Fruit fly (Drosophila melanogaster): Measurements from ENCODE around the gene wol.

Gene wol

dm6 chr2L:8266145-8266544 is 36.6 kb downstream of the wol start (continued):
- TF ChIP-seq fd59A (GFP tag; optimal IDR thresholded peaks at IDR 0.05) (peak; percentile 68), CG31627 (GFP tag; optimal IDR thresholded peaks at IDR 0.05) (no peak), CG3032 (tag; optimal IDR thresholded peaks at IDR 0.05) (peak; percentile 85), Gug (GFP tag; IDR thresholded peaks at IDR 0.05) (peak; percentile 50; the same call in 1 of the 2 replicates), pdm3 (GFP tag; optimal IDR thresholded peaks at IDR 0.05) (peak; percentile 54), CG10631 (GFP tag; optimal IDR thresholded peaks at IDR 0.05) (peak; percentile 81), Hr39 (GFP tag; optimal IDR thresholded peaks at IDR 0.05) (no peak), Eip75B (GFP tag; optimal IDR thresholded peaks at IDR 0.05) (no peak), CG11294 (GFP tag; IDR thresholded peaks at IDR 0.05) (peak; percentile 62), spab (GFP tag; optimal IDR thresholded peaks at IDR 0.05) (peak; percentile 74), salr (GFP tag; optimal IDR thresholded peaks at IDR 0.05) (peak in 1 of 2 experiments; percentile 67), dac (GFP tag; optimal IDR thresholded peaks at IDR 0.05) (peak; percentile 0), fkh (GFP tag; optimal IDR thresholded peaks at IDR 0.05) (no peak), acj6 (GFP tag; optimal IDR thresholded peaks at IDR 0.05) (peak; percentile 49), CG6163 (GFP tag; IDR thresholded peaks at IDR 0.05) (peak; percentile 72; the same call in 2 of the 3 replicates), CG11902 (GFP tag; optimal IDR thresholded peaks at IDR 0.05) (peak; percentile 40), CG10669 (GFP tag; optimal IDR thresholded peaks at IDR 0.05) (peak; percentile 77), CG8632 (GFP tag; optimal IDR thresholded peaks at IDR 0.05) (peak; percentile 67), CG6854 (GFP tag; optimal IDR thresholded peaks at IDR 0.05) (no peak), CG7368 (GFP tag; optimal IDR thresholded peaks at IDR 0.05) (peak; percentile 53), CG32006 (GFP tag; optimal IDR thresholded peaks at IDR 0.05) (peak; percentile 83)

DNA sequence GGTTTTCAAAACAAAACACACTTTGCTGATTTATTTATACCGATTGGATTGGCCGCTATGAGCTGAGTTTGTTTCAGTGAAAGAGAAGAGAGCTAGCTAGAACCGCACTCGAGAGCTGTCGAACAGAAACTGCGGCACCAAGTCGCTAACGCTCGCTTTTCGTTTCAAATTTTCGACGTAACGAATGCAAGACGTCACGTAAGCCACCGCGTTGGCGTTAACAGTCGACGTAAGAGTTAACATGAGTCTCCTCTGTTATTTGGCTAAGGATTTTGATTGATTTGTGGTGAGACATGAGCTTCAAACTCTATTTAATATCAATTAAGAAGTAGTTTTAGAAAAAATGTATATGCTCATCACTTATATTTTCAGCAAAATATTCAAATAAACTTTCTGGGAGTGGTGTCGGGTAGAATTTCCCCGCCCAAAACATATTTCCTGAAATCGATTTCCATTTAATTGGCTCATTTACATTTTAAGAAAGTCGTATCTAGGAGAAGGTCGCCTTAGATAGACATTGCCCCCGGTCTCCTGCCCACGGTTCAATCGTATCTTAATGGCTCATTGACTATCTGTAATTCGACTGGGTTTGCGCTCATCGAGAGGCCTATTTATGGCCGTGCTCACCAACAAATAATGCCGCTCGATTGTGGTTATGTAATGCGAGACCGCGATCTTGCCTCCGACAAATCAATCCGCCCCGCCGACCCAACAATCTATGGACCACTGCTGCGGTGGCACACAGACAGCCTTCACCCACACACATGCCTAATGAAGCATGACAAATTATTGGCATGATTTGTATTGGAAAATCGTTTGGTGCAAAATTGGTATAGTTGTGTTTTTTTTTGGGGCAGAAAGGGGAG is 45.2 kb downstream of the wol start, which contains the start of gene CG8086:
Gene CG8086, minus strand, starts transcription at position 102 of the 866 bp plus-strand sequence.
- TF ChIP-seq Gug (GFP tag; IDR thresholded peaks at IDR 0.05) (no peak), CG16779 (tag; optimal IDR thresholded peaks at IDR 0.05) (no peak), Lpt (GFP tag; optimal IDR thresholded peaks at IDR 0.05) (no peak), dsx (GFP tag; optimal IDR thresholded peaks at IDR 0.05; ENCODE audit: poor library complexity, severe bottlenecking) (no peak), CG7368 (GFP tag; optimal IDR thresholded peaks at IDR 0.05) (no peak), eg (GFP tag; IDR thresholded peaks at IDR 0.05) (0 out of 3 replicates have a peak, but pooled peaks have one; percentile 18), achi (GFP tag; optimal IDR thresholded peaks at IDR 0.05) (no peak), OdsH (GFP tag; optimal IDR thresholded peaks at IDR 0.05) (no peak)

DNA sequence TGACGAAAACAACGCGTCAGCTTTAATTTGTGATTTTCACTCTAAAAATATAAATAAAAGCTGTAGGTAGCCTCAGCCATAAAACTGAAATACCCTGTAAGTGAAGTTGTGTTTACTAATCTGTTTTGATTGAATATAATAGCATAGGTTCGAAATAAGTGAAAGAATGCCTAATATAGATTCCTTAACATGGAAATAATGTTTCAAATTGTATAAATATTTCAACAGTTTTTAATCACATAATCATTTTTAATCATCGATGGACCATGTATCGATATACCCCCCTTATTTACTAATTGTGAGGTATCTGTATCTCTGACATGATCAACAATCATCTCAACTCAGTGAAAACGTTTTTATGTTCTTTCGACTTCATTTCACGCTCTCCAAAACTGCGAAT is 47.4 kb downstream of the wol start:
- TF ChIP-seq cyc (GFP tag; optimal IDR thresholded peaks at IDR 0.05) (no peak), CG11762 (GFP tag; optimal IDR thresholded peaks at IDR 0.05; ENCODE audit: insufficient read depth) (no peak), pdm3 (GFP tag; optimal IDR thresholded peaks at IDR 0.05) (peak; percentile 4), eg (GFP tag; IDR thresholded peaks at IDR 0.05) (peak; percentile 51; the same call in 1 of the 3 replicates), CG8119 (GFP tag; IDR thresholded peaks at IDR 0.05) (0 out of 3 replicates have a peak, but pooled peaks have one; percentile 40), Lpt (GFP tag; optimal IDR thresholded peaks at IDR 0.05) (no peak), Sox14 (GFP tag; optimal IDR thresholded peaks at IDR 0.05) (no peak), vri (GFP tag; optimal IDR thresholded peaks at IDR 0.05) (no peak), Eip78C (GFP tag) (no peak), Eip93F (GFP tag; optimal IDR thresholded peaks at IDR 0.05) (no peak), CG1621 (tag; optimal IDR thresholded peaks at IDR 0.05) (no peak), esn (GFP tag; optimal IDR thresholded peaks at IDR 0.05) (no peak), achi (GFP tag; optimal IDR thresholded peaks at IDR 0.05) (peak; percentile 21), CG6163 (GFP tag; IDR thresholded peaks at IDR 0.05) (no peak), Hr39 (GFP tag; optimal IDR thresholded peaks at IDR 0.05) (no peak), Gug (GFP tag; IDR thresholded peaks at IDR 0.05) (no peak), Met (GFP tag; optimal IDR thresholded peaks at IDR 0.05) (peak; percentile 27), Ets96B (tag; optimal IDR thresholded peaks at IDR 0.05) (no peak), fd59A (GFP tag; optimal IDR thresholded peaks at IDR 0.05) (no peak), dsx (GFP tag; optimal IDR thresholded peaks at IDR 0.05; ENCODE audit: poor library complexity, severe bottlenecking) (no peak), svp (GFP tag) (peak; percentile 67), CG16779 (tag; optimal IDR thresholded peaks at IDR 0.05) (no peak), OdsH (GFP tag; optimal IDR thresholded peaks at IDR 0.05) (no peak), CG15336 (GFP tag; IDR thresholded peaks at IDR 0.05) (peak; percentile 39; the same call in 1 of the 2 replicates), CG34406 (GFP tag; optimal IDR thresholded peaks at IDR 0.05) (no peak), CG8319 (GFP tag; optimal IDR thresholded peaks at IDR 0.05) (no peak), acj6 (GFP tag; optimal IDR thresholded peaks at IDR 0.05) (no peak), CG6792 (GFP tag; optimal IDR thresholded peaks at IDR 0.05) (no peak), fd85E (GFP tag; optimal IDR thresholded peaks at IDR 0.05) (no peak), CG32006 (GFP tag; optimal IDR thresholded peaks at IDR 0.05) (no peak), lz (GFP tag; optimal IDR thresholded peaks at IDR 0.05) (no peak)

Data from whole organism, prepupa.